Worm (Caenorhabditis elegans): ENCODE data around the gene cox-5A.

The cox-5A gene

ce11 chrIII:12931786-12932427 is 26.6 kb downstream of the cox-5A start, which contains the start of gene rbm-7 (continued):
- TF ChIP-seq lag-1 (GFP tag; IDR thresholded peaks at IDR 0.05) (no peak), D2030.7 (GFP tag; IDR thresholded peaks at IDR 0.05) (peak; percentile 37; the same call in 1 of the 2 replicates), mcd-1 (GFP tag; IDR thresholded peaks at IDR 0.05) (peak; percentile 80), ceh-58 (GFP tag; IDR thresholded peaks at IDR 0.05) (no peak), F52B5.7 (tag; optimal IDR thresholded peaks at IDR 0.05) (no peak), lin-35 (GFP tag; optimal IDR thresholded peaks at IDR 0.05) (peak in 1 of 3 experiments; percentile 43), egrh-3 (GFP tag; IDR thresholded peaks at IDR 0.05) (no peak), mes-4 (tag; optimal IDR thresholded peaks at IDR 0.05) (no peak), lir-1 (GFP tag; conservative IDR thresholded peaks at IDR 0.05) (no peak), Y56A3A.18 (GFP tag; IDR thresholded peaks at IDR 0.05) (no peak), F49E8.2 (tag; optimal IDR thresholded peaks at IDR 0.05; ENCODE audit: insufficient read depth) (no peak), B0035.1 (tag; optimal IDR thresholded peaks at IDR 0.05) (no peak), dpff-1 (tag; optimal IDR thresholded peaks at IDR 0.05) (no peak), hlh-26 (GFP tag; conservative IDR thresholded peaks at IDR 0.05) (no peak), lin-54 (GFP tag; optimal IDR thresholded peaks at IDR 0.05) (peak; percentile 71), rcor-1 (GFP tag; IDR thresholded peaks at IDR 0.05) (0 out of 2 replicates have a peak, but pooled peaks have one; percentile 31), attf-6 (GFP tag; IDR thresholded peaks at IDR 0.05) (no peak), zfh-2 (GFP tag; conservative IDR thresholded peaks at IDR 0.05) (no peak), let-526 (GFP tag; IDR thresholded peaks at IDR 0.05) (no peak), madf-3 (GFP tag; IDR thresholded peaks at IDR 0.05) (0 out of 2 replicates have a peak, but pooled peaks have one; percentile 8), zim-3 (tag; optimal IDR thresholded peaks at IDR 0.05) (no peak), ztf-18 (tag; optimal IDR thresholded peaks at IDR 0.05) (peak; percentile 94), C06A6.2 (GFP tag; conservative IDR thresholded peaks at IDR 0.05) (0 out of 2 replicates have a peak, but pooled peaks have one; percentile 28), hlh-12 (tag; optimal IDR thresholded peaks at IDR 0.05) (no peak), ZK185.1 (tag; optimal IDR thresholded peaks at IDR 0.05; ENCODE audit: poor library complexity, severe bottlenecking) (peak; percentile 29), ceh-91 (GFP tag; IDR thresholded peaks at IDR 0.05) (no peak), gei-17 (GFP tag; optimal IDR thresholded peaks at IDR 0.05) (no peak), B0261.1 (tag; optimal IDR thresholded peaks at IDR 0.05) (no peak), K12H6.12 (tag; optimal IDR thresholded peaks at IDR 0.05) (peak; percentile 32), ceh-79 (tag; optimal IDR thresholded peaks at IDR 0.05) (no peak), ztf-22 (GFP tag; optimal IDR thresholded peaks at IDR 0.05) (no peak), snpc-1.1 (tag; optimal IDR thresholded peaks at IDR 0.05; ENCODE audit: insufficient read depth) (no peak), nhr-27 (tag; optimal IDR thresholded peaks at IDR 0.05) (no peak), let-607 (tag; optimal IDR thresholded peaks at IDR 0.05) (peak; percentile 11 to 36), T26A5.8 (tag; optimal IDR thresholded peaks at IDR 0.05) (no peak), ama-1 (optimal IDR thresholded peaks at IDR 0.05) (no peak), ama-1 (GFP tag; optimal IDR thresholded peaks at IDR 0.05) (no peak), dpl-1 (GFP tag; optimal IDR thresholded peaks at IDR 0.05) (peak; percentile 29), ceh-40 (GFP tag; IDR thresholded peaks at IDR 0.05) (no peak), nhr-90 (tag; optimal IDR thresholded peaks at IDR 0.05) (no peak), nfya-1 (tag; optimal IDR thresholded peaks at IDR 0.05; ENCODE audit: borderline replicate concordance, insufficient read depth) (no peak), K11D2.4 (GFP tag; IDR thresholded peaks at IDR 0.05) (peak; percentile 76), Y53F4B.3 (GFP tag; IDR thresholded peaks at IDR 0.05) (no peak), Y79H2A.3 (GFP tag; conservative IDR thresholded peaks at IDR 0.05) (no peak), B0019.2 (GFP tag; conservative IDR thresholded peaks at IDR 0.05) (no peak), repo-1 (tag; optimal IDR thresholded peaks at IDR 0.05) (no peak), F22D6.2 (tag; optimal IDR thresholded peaks at IDR 0.05) (no peak), pha-4 (tag; optimal IDR thresholded peaks at IDR 0.05) (no peak)
